Fruit fly (Drosophila melanogaster) whole organism, embryonic: ENCODE measurements around the gene Ku80.

ENCODE experiments used
- CG10543 ChIP-seq: fragments of 200-800 bp; sonication (Bioruptor generic); optimal IDR thresholded peaks from 3 replicates; lab custom pipeline; 2017; ENCODE audit warnings: missing biosample characterization, mild to moderate bottlenecking, missing genetic modification characterization, moderate library complexity
- CG11398 ChIP-seq: fragments of 200-800 bp; sonication (Bioruptor generic); optimal IDR thresholded peaks from 2 replicates; lab custom pipeline; 2016; ENCODE audit warnings: missing biosample characterization, missing genetic modification characterization
- CG11456 ChIP-seq: fragments of 200-800 bp; sonication (Bioruptor generic); IDR thresholded peaks from 3 replicates; pipeline ENCODE4 v1.3.6; 2022; ENCODE audit warnings: missing biosample characterization, missing genetic modification characterization
- CG12219 ChIP-seq: fragments of 200-800 bp; sonication (Bioruptor generic); optimal IDR thresholded peaks from 3 replicates; lab custom pipeline; 2018; ENCODE audit warnings: missing biosample characterization, mild to moderate bottlenecking, missing genetic modification characterization
- CG15479 ChIP-seq: fragments of 200-800 bp; sonication (Bioruptor generic); optimal IDR thresholded peaks from 3 replicates; lab custom pipeline; 2019; ENCODE audit warnings: missing biosample characterization, mild to moderate bottlenecking, missing genetic modification characterization, moderate library complexity
- CG16863 ChIP-seq: fragments of 200-800 bp; sonication (Bioruptor generic); optimal IDR thresholded peaks from 3 replicates; lab custom pipeline; 2016; ENCODE audit warnings: missing biosample characterization, missing genetic modification characterization
- CG17359 ChIP-seq: fragments of 200-800 bp; sonication (Bioruptor generic); optimal IDR thresholded peaks from 3 replicates; lab custom pipeline; 2018; ENCODE audit warnings: missing biosample characterization, mild to moderate bottlenecking, missing genetic modification characterization, moderate library complexity
- CG2116 ChIP-seq: fragments of 200-800 bp; sonication (Bioruptor generic); optimal IDR thresholded peaks from 3 replicates; lab custom pipeline; 2018; ENCODE audit warnings: missing biosample characterization, mild to moderate bottlenecking, missing genetic modification characterization
- CG2712 ChIP-seq: fragments of 200-800 bp; optimal IDR thresholded peaks from 3 replicates; lab custom pipeline; 2019; ENCODE audit warnings: missing biosample characterization, mild to moderate bottlenecking, missing genetic modification characterization, moderate library complexity
- CG2875 ChIP-seq: fragments of 200-800 bp; sonication (Bioruptor generic); optimal IDR thresholded peaks from 2 replicates; lab custom pipeline; 2017; ENCODE audit warnings: missing biosample characterization, mild to moderate bottlenecking, missing genetic modification characterization, missing genetic modification reagents
- CG2889 ChIP-seq: fragments of 200-800 bp; sonication (Bioruptor generic); IDR thresholded peaks from 3 replicates; pipeline ENCODE4 v1.3.6; 2022; ENCODE audit warnings: missing biosample characterization, missing genetic modification characterization
- CG31224 ChIP-seq: fragments of 200-800 bp; sonication (Bioruptor generic); IDR thresholded peaks from 2 replicates; pipeline ENCODE4 v1.3.6; 2022; ENCODE audit warnings: missing biosample characterization, missing genetic modification characterization
- CG32532 ChIP-seq: fragments of 200-800 bp; sonication (Bioruptor generic); IDR thresholded peaks from 2 replicates; pipeline ENCODE4 v1.3.6; 2022; ENCODE audit warnings: missing biosample characterization, missing genetic modification characterization
- CG4360 ChIP-seq: fragments of 200-800 bp; sonication (Bioruptor generic); IDR thresholded peaks from 2 replicates; pipeline ENCODE4 v1.3.6; 2022; ENCODE audit warnings: missing biosample characterization, missing genetic modification characterization
- CG6654 ChIP-seq: fragments of 200-800 bp; sonication (Bioruptor generic); optimal IDR thresholded peaks from 2 replicates; lab custom pipeline; 2017; ENCODE audit warnings: missing biosample characterization, mild to moderate bottlenecking, missing genetic modification characterization
- CG6689 ChIP-seq: fragments of 200-800 bp; sonication (Bioruptor generic); IDR thresholded peaks from 2 replicates; pipeline ENCODE4 v1.3.6; 2022; ENCODE audit warnings: missing biosample characterization, missing genetic modification characterization
- CG6765 ChIP-seq: fragments of 200-800 bp; sonication (Bioruptor generic); optimal IDR thresholded peaks from 3 replicates; lab custom pipeline; 2017; ENCODE audit warnings: missing biosample characterization, mild to moderate bottlenecking, missing genetic modification characterization
- CG7786 ChIP-seq: fragments of 200-800 bp; sonication (Bioruptor generic); optimal IDR thresholded peaks from 2 replicates; lab custom pipeline; 2016; ENCODE audit warnings: missing biosample characterization, missing genetic modification characterization
- CG7963 ChIP-seq: fragments of 200-800 bp; sonication (Bioruptor generic); IDR thresholded peaks from 3 replicates; pipeline ENCODE4 v1.3.6; 2022; ENCODE audit warnings: missing biosample characterization, missing genetic modification characterization; ENCODE audit not compliant: partially characterized antibody
- CG8281 ChIP-seq: fragments of 200-800 bp; sonication (Bioruptor generic); optimal IDR thresholded peaks from 2 replicates; lab custom pipeline; 2018; ENCODE audit warnings: missing biosample characterization, mild to moderate bottlenecking, missing genetic modification characterization, moderate library complexity
- CG9437 ChIP-seq: fragments of 200-800 bp; sonication (Bioruptor generic); optimal IDR thresholded peaks from 2 replicates; lab custom pipeline; 2018; ENCODE audit warnings: missing biosample characterization, mild to moderate bottlenecking, missing genetic modification characterization
- D19B ChIP-seq: fragments of 200-800 bp; sonication (Bioruptor generic); optimal IDR thresholded peaks from 2 replicates; lab custom pipeline; 2017; ENCODE audit warnings: missing biosample characterization, mild to moderate bottlenecking, missing genetic modification characterization
- Dbx ChIP-seq: fragments of 200-800 bp; sonication (Bioruptor generic); IDR thresholded peaks from 3 replicates; pipeline ENCODE4 v1.3.6; 2022; ENCODE audit warnings: missing biosample characterization, missing genetic modification characterization
- Deaf1 ChIP-seq: fragments of 200-800 bp; optimal IDR thresholded peaks from 3 replicates; lab custom pipeline; 2019; ENCODE audit warnings: missing biosample characterization, mild to moderate bottlenecking, missing genetic modification characterization, moderate library complexity
- Eip74EF ChIP-seq, 2 experiments: fragments of 200-800 bp in 1 of 2; fragments of >200 bp in 1 of 2; sonication (Bioruptor generic) in 1 of 2; optimal IDR thresholded peaks; 2 replicates each; lab custom pipeline; 2017 to 2019; ENCODE audit warnings: missing biosample characterization in 2 of 2, missing genetic modification characterization in 2 of 2, mild to moderate bottlenecking in 1 of 2, moderate library complexity in 1 of 2
- H2.0 ChIP-seq: fragments of 200-800 bp; sonication (Bioruptor generic); IDR thresholded peaks from 2 replicates; pipeline ENCODE4 v1.3.6; 2022; ENCODE audit warnings: missing biosample characterization, missing genetic modification characterization
- HmgZ ChIP-seq: fragments of 200-800 bp; sonication (Bioruptor generic); optimal IDR thresholded peaks from 2 replicates; lab custom pipeline; 2018; ENCODE audit warnings: missing biosample characterization, mild to moderate bottlenecking, missing genetic modification characterization
- Jarid2 ChIP-seq: fragments of 200-800 bp; sonication (Bioruptor generic); optimal IDR thresholded peaks from 3 replicates; lab custom pipeline; 2017; ENCODE audit warnings: mild to moderate bottlenecking, missing biosample characterization, missing genetic modification reagents, missing genetic modification characterization
- Mes4 ChIP-seq: fragments of 200-800 bp; sonication (Bioruptor generic); optimal IDR thresholded peaks from 2 replicates; lab custom pipeline; 2016; ENCODE audit warnings: missing biosample characterization, missing genetic modification characterization
- Sry-δ ChIP-seq: fragments of 200-800 bp; sonication (Bioruptor generic); optimal IDR thresholded peaks from 2 replicates; lab custom pipeline; 2016; ENCODE audit warnings: missing biosample characterization, missing genetic modification characterization
- Xbp1 ChIP-seq: fragments of 200-800 bp; sonication (Bioruptor generic); optimal IDR thresholded peaks from 3 replicates; lab custom pipeline; 2016; ENCODE audit warnings: missing biosample characterization, mild to moderate bottlenecking, missing genetic modification characterization
- aop ChIP-seq: fragments of 200-800 bp; sonication (Bioruptor generic); IDR thresholded peaks from 2 replicates; pipeline ENCODE4 v1.3.6; 2022; ENCODE audit warnings: missing biosample characterization, missing genetic modification characterization
- chinmo ChIP-seq: fragments of 200-800 bp; sonication (Bioruptor generic); IDR thresholded peaks from 4 replicates; pipeline ENCODE4 v1.3.6; 2022; ENCODE audit warnings: missing biosample characterization, missing genetic modification characterization; ENCODE audit not compliant: partially characterized antibody
- chn ChIP-seq: fragments of 200-800 bp; sonication (Bioruptor generic); optimal IDR thresholded peaks from 2 replicates; lab custom pipeline; 2016; ENCODE audit warnings: missing biosample characterization, missing genetic modification characterization
- crc ChIP-seq: fragments of 200-800 bp; sonication (Bioruptor generic); optimal IDR thresholded peaks from 2 replicates; lab custom pipeline; 2016; ENCODE audit warnings: missing biosample characterization, missing genetic modification characterization
- cwo ChIP-seq: fragments of 200-800 bp; sonication (Bioruptor generic); optimal IDR thresholded peaks from 3 replicates; lab custom pipeline; 2017; ENCODE audit warnings: missing biosample characterization, missing genetic modification characterization, mild to moderate bottlenecking, moderate library complexity, missing genetic modification reagents
- gt ChIP-seq: fragments of 200-800 bp; sonication (Bioruptor generic); IDR thresholded peaks from 2 replicates; pipeline ENCODE4 v1.3.6; 2022; ENCODE audit warnings: missing biosample characterization, missing genetic modification characterization
- hb ChIP-seq: fragments of 200-800 bp; sonication (Bioruptor generic); IDR thresholded peaks from 3 replicates; pipeline ENCODE4 v1.3.6; 2022; ENCODE audit warnings: missing biosample characterization, missing genetic modification characterization; ENCODE audit not compliant: partially characterized antibody
- lab ChIP-seq: fragments of 200-800 bp; sonication (Bioruptor generic); optimal IDR thresholded peaks from 3 replicates; lab custom pipeline; 2017; ENCODE audit warnings: missing biosample characterization, missing genetic modification characterization, mild to moderate bottlenecking, moderate library complexity, missing genetic modification reagents
- mirr ChIP-seq: fragments of 200-800 bp; sonication (Bioruptor generic); optimal IDR thresholded peaks from 3 replicates; lab custom pipeline; 2018; ENCODE audit warnings: missing biosample characterization, mild to moderate bottlenecking, missing genetic modification characterization
- onecut ChIP-seq: fragments of 200-800 bp; sonication (Bioruptor generic); IDR thresholded peaks from 2 replicates; pipeline ENCODE4 v1.3.6; 2022; ENCODE audit warnings: missing biosample characterization, missing genetic modification characterization
- slbo ChIP-seq: fragments of 200-800 bp; sonication (Bioruptor generic); IDR thresholded peaks from 2 replicates; pipeline ENCODE4 v1.3.6; 2022; ENCODE audit warnings: missing biosample characterization, missing genetic modification characterization
- sna ChIP-seq: fragments of 200-800 bp; sonication (Bioruptor generic); IDR thresholded peaks from 2 replicates; pipeline ENCODE4 v1.3.6; 2022; ENCODE audit warnings: missing biosample characterization, missing genetic modification characterization; ENCODE audit not compliant: partially characterized antibody
- sob ChIP-seq: fragments of 200-800 bp; sonication (Bioruptor generic); IDR thresholded peaks from 2 replicates; pipeline ENCODE4 v1.3.6; 2022; ENCODE audit warnings: missing biosample characterization, missing genetic modification characterization
- tna ChIP-seq: fragments of 200-800 bp; sonication (Bioruptor generic); IDR thresholded peaks from 2 replicates; pipeline ENCODE4 v1.3.6; 2022; ENCODE audit warnings: missing biosample characterization, missing genetic modification characterization; ENCODE audit not compliant: partially characterized antibody
- unc-4 ChIP-seq: fragments of 200-800 bp; sonication (Bioruptor generic); IDR thresholded peaks from 2 replicates; pipeline ENCODE4 v1.3.6; 2022; ENCODE audit warnings: missing biosample characterization, missing genetic modification characterization; ENCODE audit not compliant: partially characterized antibody
- wor ChIP-seq: fragments of 200-800 bp; sonication (Bioruptor generic); IDR thresholded peaks from 2 replicates; pipeline ENCODE4 v1.3.6; 2022; ENCODE audit warnings: missing biosample characterization, missing genetic modification characterization

The Ku80 gene

dm6 chr2L:15761409-15762407 is 9.3 kb downstream of the Ku80 start (continued):
- TF ChIP-seq H2.0 (GFP tag; lab: Robert Waterston, UW) = peak; percentile 72
- peak; percentile 41 for TF ChIP-seq CG8281 (tag; lab: Kevin White, UChicago)
- TF ChIP-seq CG6654 (GFP tag; lab: Kevin White, UChicago) = no peak
- peak; percentile 43 for TF ChIP-seq CG12219 (GFP tag; lab: Kevin White, UChicago)
- peak; percentile 27 for TF ChIP-seq CG6765 (GFP tag; lab: Kevin White, UChicago)
- TF ChIP-seq tna (GFP tag; lab: Robert Waterston, UW) = no peak
- TF ChIP-seq Dbx = peak; percentile 51; the same call in 1 of the 3 replicates
- TF ChIP-seq CG17359 (tag; lab: Kevin White, UChicago) = peak; percentile 86
- TF ChIP-seq Mes4 (GFP tag; lab: Kevin White, UChicago) = peak; percentile 19
- peak; percentile 65 for TF ChIP-seq Xbp1 (GFP tag; lab: Kevin White, UChicago)
- no peak for TF ChIP-seq CG2116 (GFP tag; lab: Kevin White, UChicago)
- TF ChIP-seq CG2712 = peak; percentile 87
- TF ChIP-seq sob (GFP tag; lab: Robert Waterston, UW) = peak; percentile 56
- 0 out of 2 replicates have a peak, but pooled peaks have one; percentile 19 for TF ChIP-seq CG31224 (GFP tag; lab: Robert Waterston, UW)
- peak; percentile 64 for TF ChIP-seq onecut (GFP tag; lab: Robert Waterston, UW)
- peak; percentile 84 for TF ChIP-seq wor (GFP tag; lab: Robert Waterston, UW)
- TF ChIP-seq HmgZ (tag; lab: Kevin White, UChicago) = no peak
- peak; percentile 23 for TF ChIP-seq D19B (GFP tag; lab: Kevin White, UChicago)
- TF ChIP-seq aop (GFP tag; lab: Robert Waterston, UW) = 0 out of 2 replicates have a peak, but pooled peaks have one; percentile 4
- peak; percentile 39; the same call in 1 of the 2 replicates for TF ChIP-seq gt
- TF ChIP-seq slbo (GFP tag; lab: Robert Waterston, UW) = peak; percentile 62
- TF ChIP-seq unc-4 (GFP tag; lab: Robert Waterston, UW) = no peak
- TF ChIP-seq CG32532 (GFP tag; lab: Robert Waterston, UW) = peak; percentile 59; the same call in 1 of the 2 replicates
- TF ChIP-seq CG11456 (GFP tag; lab: Robert Waterston, UW) = peak; percentile 57; the same call in 1 of the 3 replicates
- TF ChIP-seq CG7786 (GFP tag; lab: Kevin White, UChicago) = peak; percentile 2
- TF ChIP-seq Sry-δ (GFP tag; lab: Kevin White, UChicago) = no peak
- TF ChIP-seq CG16863 (GFP tag; lab: Kevin White, UChicago) = no peak
- TF ChIP-seq mirr (GFP tag; lab: Kevin White, UChicago) = no peak
- TF ChIP-seq CG2889 (GFP tag; lab: Robert Waterston, UW) = peak; percentile 58; the same call in 1 of the 3 replicates
- TF ChIP-seq CG2875 (GFP tag; lab: Kevin White, UChicago) = peak; percentile 66
- TF ChIP-seq CG7963 = no peak; the same call in 2 of the 3 replicates
- peak; percentile 47 for TF ChIP-seq cwo
- peak; percentile 68 for TF ChIP-seq lab (GFP tag; lab: Kevin White, UChicago)
- no peak for TF ChIP-seq hb
- TF ChIP-seq sna (GFP tag; lab: Robert Waterston, UW) = no peak
- TF ChIP-seq CG9437 = peak; percentile 89
- peak; percentile 24 for TF ChIP-seq chn (GFP tag; lab: Kevin White, UChicago)
- peak; percentile 87 for TF ChIP-seq CG6689 (GFP tag; lab: Robert Waterston, UW)
- TF ChIP-seq CG4360 = peak; percentile 77
- TF ChIP-seq Deaf1 (tag; lab: Kevin White, UChicago) = no peak
- TF ChIP-seq Jarid2 (GFP tag; lab: Kevin White, UChicago) = no peak
- peak; percentile 5 for TF ChIP-seq CG10543
- peak in 1 of 2 experiments; percentile 41 for TF ChIP-seq Eip74EF (GFP tag; optimal IDR thresholded peaks at IDR 0.05; lab: Kevin White, UChicago)
- TF ChIP-seq crc (GFP tag; lab: Kevin White, UChicago) = no peak
- peak; percentile 43 for TF ChIP-seq CG15479 (GFP tag; lab: Kevin White, UChicago)
- TF ChIP-seq CG11398 (GFP tag; lab: Kevin White, UChicago) = no peak
- 0 out of 4 replicates have a peak, but pooled peaks have one; percentile 45 for TF ChIP-seq chinmo (GFP tag; lab: Robert Waterston, UW)
